Fruit fly (Drosophila melanogaster) whole organism, embryonic: ENCODE data around the gene SNRPG.
A peak's percentile ranks its signal among the peaks of the same experiment; 100 is the strongest.

Experiments
- CG10267 ChIP-seq: fragments of 200-800 bp; sonication (Bioruptor generic); optimal IDR thresholded peaks from 2 replicates; lab custom pipeline; 2018; ENCODE audit warnings: missing biosample characterization, mild to moderate bottlenecking, missing genetic modification characterization, moderate library complexity
- CG12769 ChIP-seq: fragments of 200-800 bp; sonication (Bioruptor generic); optimal IDR thresholded peaks from 2 replicates; lab custom pipeline; 2019; ENCODE audit warnings: missing biosample characterization, mild to moderate bottlenecking, missing genetic modification characterization, moderate library complexity
- CG18599 ChIP-seq: fragments of 200-800 bp; sonication (Bioruptor generic); optimal IDR thresholded peaks from 3 replicates; lab custom pipeline; 2017; ENCODE audit warnings: missing biosample characterization, missing genetic modification characterization, mild to moderate bottlenecking, moderate library complexity, missing genetic modification reagents
- CG2116 ChIP-seq: fragments of 200-800 bp; sonication (Bioruptor generic); optimal IDR thresholded peaks from 3 replicates; lab custom pipeline; 2018; ENCODE audit warnings: missing biosample characterization, mild to moderate bottlenecking, missing genetic modification characterization
- CG32532 ChIP-seq: fragments of 200-800 bp; sonication (Bioruptor generic); IDR thresholded peaks from 2 replicates; pipeline ENCODE4 v1.3.6; 2022; ENCODE audit warnings: missing biosample characterization, missing genetic modification characterization
- CG33557 ChIP-seq: fragments of 200-800 bp; sonication (Bioruptor generic); optimal IDR thresholded peaks from 2 replicates; lab custom pipeline; 2019; ENCODE audit warnings: missing biosample characterization, mild to moderate bottlenecking, missing genetic modification characterization, moderate library complexity
- CG3726 ChIP-seq: fragments of 200-800 bp; sonication (Bioruptor generic); IDR thresholded peaks from 3 replicates; pipeline ENCODE4, ENCODE4 v1.3.6; 2022; ENCODE audit warnings: missing biosample characterization, missing genetic modification characterization
- CG4707 ChIP-seq: fragments of 200-800 bp; sonication (Bioruptor generic); optimal IDR thresholded peaks from 2 replicates; lab custom pipeline; 2018; ENCODE audit warnings: missing biosample characterization, mild to moderate bottlenecking, missing genetic modification characterization, moderate library complexity
- CG6654 ChIP-seq: fragments of 200-800 bp; sonication (Bioruptor generic); optimal IDR thresholded peaks from 2 replicates; lab custom pipeline; 2017; ENCODE audit warnings: missing biosample characterization, mild to moderate bottlenecking, missing genetic modification characterization
- CG7745 ChIP-seq: fragments of 200-800 bp; sonication (Bioruptor generic); optimal IDR thresholded peaks from 2 replicates; lab custom pipeline; 2018; ENCODE audit warnings: missing biosample characterization, mild to moderate bottlenecking, missing genetic modification characterization, moderate library complexity
- CG8089 ChIP-seq: fragments of 200-800 bp; sonication (Bioruptor generic); optimal IDR thresholded peaks from 3 replicates; lab custom pipeline; 2016; ENCODE audit warnings: missing biosample characterization, missing genetic modification characterization
- CG9797 ChIP-seq: fragments of 200-800 bp; sonication (Bioruptor generic); optimal IDR thresholded peaks from 3 replicates; lab custom pipeline; 2018; ENCODE audit warnings: missing biosample characterization, mild to moderate bottlenecking, missing genetic modification characterization
- CTCF ChIP-seq: fragments of 200-800 bp; sonication (Bioruptor generic); optimal IDR thresholded peaks from 2 replicates; lab custom pipeline; 2017; ENCODE audit warnings: missing biosample characterization, mild to moderate bottlenecking, missing genetic modification characterization, moderate library complexity
- Chrac-16 ChIP-seq: fragments of 200-800 bp; sonication (Bioruptor generic); optimal IDR thresholded peaks from 3 replicates; lab custom pipeline; 2016; ENCODE audit warnings: missing biosample characterization, missing genetic modification characterization
- Eip74EF ChIP-seq, 2 experiments: fragments of 200-800 bp in 1 of 2; fragments of >200 bp in 1 of 2; sonication (Bioruptor generic) in 1 of 2; optimal IDR thresholded peaks; 2 replicates each; lab custom pipeline; 2017 to 2019; ENCODE audit warnings: missing biosample characterization in 2 of 2, missing genetic modification characterization in 2 of 2, mild to moderate bottlenecking in 1 of 2, moderate library complexity in 1 of 2
- Ets65A ChIP-seq: fragments of 200-800 bp; sonication (Bioruptor generic); peaks from one replicate; lab custom pipeline; 2016; ENCODE audit warnings: missing biosample characterization, missing genetic modification characterization
- Hand ChIP-seq: fragments of 200-800 bp; sonication (Bioruptor generic); optimal IDR thresholded peaks from 2 replicates; lab custom pipeline; 2017; ENCODE audit warnings: mild to moderate bottlenecking, missing biosample characterization, missing genetic modification reagents, missing genetic modification characterization
- Hr51 ChIP-seq, 2 experiments: fragments of 200-800 bp; sonication (Bioruptor generic); optimal IDR thresholded peaks; 2 replicates in 1 of 2; 3 replicates in 1 of 2; lab custom pipeline; 2016 to 2018; ENCODE audit warnings: missing biosample characterization in 2 of 2, missing genetic modification characterization in 2 of 2, mild to moderate bottlenecking in 1 of 2, moderate library complexity in 1 of 2
- Med ChIP-seq: fragments of 200-800 bp; sonication (Bioruptor generic); peaks from one replicate; lab custom pipeline; 2016; ENCODE audit warnings: missing biosample characterization, missing genetic modification characterization, mild to moderate bottlenecking, inconsistent platforms, moderate library complexity
- Nf-YB ChIP-seq: fragments of 200-800 bp; sonication (Bioruptor generic); optimal IDR thresholded peaks from 3 replicates; lab custom pipeline; 2019; ENCODE audit warnings: missing biosample characterization, mild to moderate bottlenecking, missing genetic modification characterization, moderate library complexity
- Opbp ChIP-seq: fragments of 200-800 bp; sonication (Bioruptor generic); IDR thresholded peaks from 3 replicates; pipeline ENCODE4 v1.3.6; 2022; ENCODE audit warnings: missing biosample characterization, missing genetic modification characterization; ENCODE audit not compliant: partially characterized antibody
- Ravus ChIP-seq: fragments of 200-800 bp; sonication (Bioruptor generic); IDR thresholded peaks from 2 replicates; pipeline ENCODE4 v1.3.6; 2022; ENCODE audit warnings: missing biosample characterization, missing genetic modification characterization
- TFAM ChIP-seq: fragments of 200-800 bp; sonication (Bioruptor generic); optimal IDR thresholded peaks from 2 replicates; lab custom pipeline; 2017; ENCODE audit warnings: missing biosample characterization, missing genetic modification characterization, inconsistent platforms
- bcd ChIP-seq: fragments of 200-800 bp; sonication (Bioruptor generic); optimal IDR thresholded peaks from 2 replicates; lab custom pipeline; 2017; ENCODE audit warnings: missing biosample characterization, mild to moderate bottlenecking, missing genetic modification characterization
- btn ChIP-seq: fragments of 200-800 bp; sonication (Bioruptor generic); optimal IDR thresholded peaks from 2 replicates; lab custom pipeline; 2016; ENCODE audit warnings: missing biosample characterization, missing genetic modification characterization
- cato ChIP-seq: fragments of 200-800 bp; sonication (Bioruptor generic); optimal IDR thresholded peaks from 2 replicates; lab custom pipeline; 2016; ENCODE audit warnings: missing biosample characterization, missing genetic modification characterization, borderline replicate concordance
- chif ChIP-seq, 2 experiments: fragments of 200-800 bp; sonication (Bioruptor generic); optimal IDR thresholded peaks; 3 replicates each; lab custom pipeline; 2016; ENCODE audit warnings: missing biosample characterization in 2 of 2, missing genetic modification characterization in 2 of 2
- crol ChIP-seq: fragments of 200-800 bp; sonication (Bioruptor generic); IDR thresholded peaks from 2 replicates; pipeline ENCODE4 v1.3.6; 2022; ENCODE audit warnings: missing biosample characterization, missing genetic modification characterization
- hb ChIP-seq: fragments of 200-800 bp; sonication (Bioruptor generic); IDR thresholded peaks from 3 replicates; pipeline ENCODE4 v1.3.6; 2022; ENCODE audit warnings: missing biosample characterization, missing genetic modification characterization; ENCODE audit not compliant: partially characterized antibody
- kah ChIP-seq: fragments of 200-800 bp; sonication (Bioruptor generic); optimal IDR thresholded peaks from 2 replicates; lab custom pipeline; 2018; ENCODE audit warnings: missing biosample characterization, mild to moderate bottlenecking, missing genetic modification characterization
- kay ChIP-seq: fragments of 200-800 bp; sonication (Bioruptor generic); optimal IDR thresholded peaks from 2 replicates; lab custom pipeline; 2016; ENCODE audit warnings: missing biosample characterization, missing genetic modification characterization
- nerfin-1 ChIP-seq: fragments of 200-800 bp; sonication (Bioruptor generic); optimal IDR thresholded peaks from 3 replicates; lab custom pipeline; 2019; ENCODE audit warnings: missing biosample characterization, mild to moderate bottlenecking, missing genetic modification characterization, moderate library complexity
- nom ChIP-seq: fragments of 200-800 bp; sonication (Bioruptor generic); optimal IDR thresholded peaks from 2 replicates; lab custom pipeline; 2017; ENCODE audit warnings: missing biosample characterization, missing genetic modification characterization, mild to moderate bottlenecking, moderate library complexity, missing genetic modification reagents
- onecut ChIP-seq: fragments of 200-800 bp; sonication (Bioruptor generic); IDR thresholded peaks from 2 replicates; pipeline ENCODE4 v1.3.6; 2022; ENCODE audit warnings: missing biosample characterization, missing genetic modification characterization
- org-1 ChIP-seq: fragments of 200-800 bp; sonication (Bioruptor generic); optimal IDR thresholded peaks from 2 replicates; lab custom pipeline; 2017; ENCODE audit warnings: missing biosample characterization, missing genetic modification characterization
- pfk ChIP-seq: fragments of 200-800 bp; sonication (Bioruptor generic); optimal IDR thresholded peaks from 2 replicates; lab custom pipeline; 2018; ENCODE audit warnings: missing biosample characterization, mild to moderate bottlenecking, missing genetic modification characterization, moderate library complexity
- phol ChIP-seq: fragments of 200-800 bp; sonication (Bioruptor generic); optimal IDR thresholded peaks from 3 replicates; lab custom pipeline; 2018; ENCODE audit warnings: missing biosample characterization, mild to moderate bottlenecking, missing genetic modification characterization, moderate library complexity
- psq ChIP-seq: fragments of 200-800 bp; sonication (Bioruptor generic); optimal IDR thresholded peaks from 2 replicates; lab custom pipeline; 2017; ENCODE audit warnings: missing biosample characterization, missing genetic modification characterization
- repo ChIP-seq: fragments of 200-800 bp; sonication (Bioruptor generic); optimal IDR thresholded peaks from 2 replicates; lab custom pipeline; 2016; ENCODE audit warnings: missing biosample characterization, missing genetic modification characterization
- scrt ChIP-seq: fragments of 200-800 bp; sonication (Bioruptor generic); optimal IDR thresholded peaks from 2 replicates; lab custom pipeline; 2018; ENCODE audit warnings: missing biosample characterization, mild to moderate bottlenecking, missing genetic modification characterization, moderate library complexity
- sd ChIP-seq: fragments of 200-800 bp; sonication (Bioruptor generic); optimal IDR thresholded peaks from 3 replicates; lab custom pipeline; 2018; ENCODE audit warnings: missing biosample characterization, mild to moderate bottlenecking, missing genetic modification characterization, moderate library complexity
- sens ChIP-seq: fragments of 200-800 bp; sonication (Bioruptor generic); peaks from one replicate; lab custom pipeline; 2016; ENCODE audit warnings: missing biosample characterization, missing genetic modification characterization
- sens-2 ChIP-seq: fragments of 200-800 bp; sonication (Bioruptor generic); IDR thresholded peaks from 2 replicates; pipeline ENCODE4 v1.3.6; 2022; ENCODE audit warnings: missing biosample characterization, missing genetic modification characterization
- sna ChIP-seq: fragments of 200-800 bp; sonication (Bioruptor generic); IDR thresholded peaks from 2 replicates; pipeline ENCODE4 v1.3.6; 2022; ENCODE audit warnings: missing biosample characterization, missing genetic modification characterization; ENCODE audit not compliant: partially characterized antibody
- sqz ChIP-seq: fragments of 200-800 bp; sonication (Bioruptor generic); optimal IDR thresholded peaks from 3 replicates; lab custom pipeline; 2018; ENCODE audit warnings: missing biosample characterization, mild to moderate bottlenecking, missing genetic modification characterization
- tgo ChIP-seq: fragments of 200-800 bp; sonication (Bioruptor generic); IDR thresholded peaks from 3 replicates; pipeline ENCODE4 v1.3.6; 2022; ENCODE audit warnings: missing biosample characterization, missing genetic modification characterization
- trh ChIP-seq: fragments of 200-800 bp; sonication (Bioruptor generic); optimal IDR thresholded peaks from 2 replicates; lab custom pipeline; 2016; ENCODE audit warnings: missing biosample characterization, missing genetic modification characterization
- twi ChIP-seq: fragments of 200-800 bp; optimal IDR thresholded peaks from 2 replicates; lab custom pipeline; 2019; ENCODE audit warnings: missing biosample characterization, mild to moderate bottlenecking, missing genetic modification characterization, moderate library complexity
- unc-4 ChIP-seq: fragments of 200-800 bp; sonication (Bioruptor generic); IDR thresholded peaks from 2 replicates; pipeline ENCODE4 v1.3.6; 2022; ENCODE audit warnings: missing biosample characterization, missing genetic modification characterization; ENCODE audit not compliant: partially characterized antibody

The SNRPG gene

dm6 chrX:16637106-16637590 lies 3.1 kb downstream of the SNRPG start, which contains the start of gene Rok (continued):
- TF ChIP-seq Chrac-16 (GFP tag; lab: Kevin White, UChicago) (no peak), phol (tag; lab: Kevin White, UChicago) (no peak), CG8089 (GFP tag; lab: Kevin White, UChicago) (no peak), kah (GFP tag; lab: Kevin White, UChicago) (peak; percentile 3), CG9797 (peak; percentile 69), CG4707 (no peak), Opbp (GFP tag; lab: Robert Waterston, UW) (peak; percentile 78), chif (GFP tag; optimal IDR thresholded peaks at IDR 0.05; lab: Kevin White, UChicago) (no peak), onecut (GFP tag; lab: Robert Waterston, UW) (no peak), CG7745 (tag; lab: Kevin White, UChicago) (no peak), TFAM (GFP tag; lab: Kevin White, UChicago) (no peak), bcd (GFP tag; lab: Kevin White, UChicago) (no peak), tgo (no peak), Nf-YB (GFP tag; lab: Kevin White, UChicago) (no peak), hb (GFP tag; lab: Robert Waterston, UW) (peak; percentile 87), btn (GFP tag; lab: Kevin White, UChicago) (no peak), org-1 (GFP tag; lab: Kevin White, UChicago) (no peak), sna (GFP tag; lab: Robert Waterston, UW) (peak; percentile 67; the same call in 1 of the 2 replicates), CG6654 (GFP tag; lab: Kevin White, UChicago) (no peak), trh (no peak), repo (GFP tag; lab: Kevin White, UChicago) (no peak), unc-4 (GFP tag; lab: Robert Waterston, UW) (peak; percentile 74), Eip74EF (GFP tag; optimal IDR thresholded peaks at IDR 0.05; lab: Kevin White, UChicago) (no peak), crol (GFP tag; lab: Robert Waterston, UW) (peak; percentile 67), Ravus (GFP tag; lab: Robert Waterston, UW) (no peak), Hr51 (GFP tag; optimal IDR thresholded peaks at IDR 0.05; lab: Kevin White, UChicago) (no peak), CG2116 (no peak), CTCF (GFP tag; lab: Kevin White, UChicago) (peak; percentile 93), sqz (no peak)

- no peak for TF ChIP-seq sens-2 (GFP tag; lab: Robert Waterston, UW)
- no peak for TF ChIP-seq CG10267 (tag; lab: Kevin White, UChicago)
- no peak for TF ChIP-seq scrt (GFP tag; lab: Kevin White, UChicago)
- TF ChIP-seq Hand = peak; percentile 24
- TF ChIP-seq nom = peak; percentile 87
- TF ChIP-seq Eip74EF (GFP tag; optimal IDR thresholded peaks at IDR 0.05; lab: Kevin White, UChicago) = peak in 1 of 2 experiments; percentile 68
- TF ChIP-seq Med (GFP tag; lab: Kevin White, UChicago) = peak; percentile 65
- TF ChIP-seq CG12769 (tag; lab: Kevin White, UChicago) = peak; percentile 66
- TF ChIP-seq cato (GFP tag; lab: Kevin White, UChicago) = no peak
- TF ChIP-seq psq = no peak
- 0 out of 2 replicates have a peak, but pooled peaks have one; percentile 9 for TF ChIP-seq CG32532 (GFP tag; lab: Robert Waterston, UW)
- TF ChIP-seq nerfin-1 = no peak
- TF ChIP-seq pfk (GFP tag; lab: Kevin White, UChicago) = peak; percentile 4
- TF ChIP-seq CG18599 (GFP tag; lab: Kevin White, UChicago) = peak; percentile 33
- no peak for TF ChIP-seq sd (tag; lab: Kevin White, UChicago)
- TF ChIP-seq kay (GFP tag; lab: Kevin White, UChicago) = peak; percentile 33
- no peak for TF ChIP-seq CG3726 (GFP tag; lab: Robert Waterston, UW)
- peak; percentile 28 for TF ChIP-seq Ets65A
- TF ChIP-seq sens (GFP tag; lab: Kevin White, UChicago) = peak; percentile 11
- TF ChIP-seq CG33557 (GFP tag; lab: Kevin White, UChicago) = no peak
- peak; percentile 22 for TF ChIP-seq twi (tag; lab: Kevin White, UChicago)
These were observed 6.8 kb downstream of the SNRPG start for dm6 chrX:16633181-16633957.
